Fruit fly (Drosophila melanogaster) whole organism, embryonic: ENCODE results near the gene SMC1.

Experiments
- Adf1 ChIP-seq: fragments of 200-800 bp; sonication (Bioruptor generic); IDR thresholded peaks from 2 replicates; pipeline ENCODE4 v1.3.6; 2022; ENCODE audit warnings: missing biosample characterization, missing genetic modification characterization
- Atf-2 ChIP-seq: fragments of 200-800 bp; sonication (Bioruptor generic); optimal IDR thresholded peaks from 2 replicates; lab custom pipeline; 2016; ENCODE audit warnings: missing biosample characterization, missing genetic modification characterization
- B-H2 ChIP-seq: fragments of 200-800 bp; sonication (Bioruptor generic); optimal IDR thresholded peaks from 2 replicates; lab custom pipeline; 2018; ENCODE audit warnings: missing biosample characterization, mild to moderate bottlenecking, missing genetic modification characterization
- Bdp1 ChIP-seq: fragments of 200-800 bp; sonication (Bioruptor generic); optimal IDR thresholded peaks from 3 replicates; lab custom pipeline; 2016; ENCODE audit warnings: missing biosample characterization, missing genetic modification characterization
- Blimp-1 ChIP-seq: fragments of 200-800 bp; sonication (Bioruptor generic); optimal IDR thresholded peaks from 3 replicates; lab custom pipeline; 2018; ENCODE audit warnings: missing biosample characterization, missing genetic modification characterization, mild to moderate bottlenecking, moderate library complexity, missing genetic modification reagents
- CG1233 ChIP-seq: fragments of 200-800 bp; sonication (Bioruptor generic); optimal IDR thresholded peaks from 4 replicates; lab custom pipeline; 2018; ENCODE audit warnings: missing biosample characterization, mild to moderate bottlenecking, missing genetic modification characterization
- CG13287 ChIP-seq: fragments of 200-800 bp; sonication (Bioruptor generic); IDR thresholded peaks from 2 replicates; pipeline ENCODE4 v1.3.6; 2022; ENCODE audit warnings: missing biosample characterization, missing genetic modification characterization; ENCODE audit not compliant: partially characterized antibody
- CG14667 ChIP-seq: fragments of 200-800 bp; sonication (Bioruptor generic); IDR thresholded peaks from 2 replicates; pipeline ENCODE4 v1.3.6; 2022; ENCODE audit warnings: missing biosample characterization, missing genetic modification characterization
- CG1647 ChIP-seq: fragments of 200-800 bp; sonication (Bioruptor generic); optimal IDR thresholded peaks from 3 replicates; lab custom pipeline; 2016; ENCODE audit warnings: missing biosample characterization, missing genetic modification characterization
- CG17328 ChIP-seq: fragments of 200-800 bp; sonication (Bioruptor generic); IDR thresholded peaks from 2 replicates; pipeline ENCODE4 v1.3.6; 2022; ENCODE audit warnings: missing biosample characterization, missing genetic modification characterization
- CG2712 ChIP-seq: fragments of 200-800 bp; optimal IDR thresholded peaks from 3 replicates; lab custom pipeline; 2019; ENCODE audit warnings: missing biosample characterization, mild to moderate bottlenecking, missing genetic modification characterization, moderate library complexity
- CG42726 ChIP-seq: fragments of 200-800 bp; sonication (Bioruptor generic); IDR thresholded peaks from 2 replicates; pipeline ENCODE4 v1.3.6; 2022; ENCODE audit warnings: missing biosample characterization, missing genetic modification characterization; ENCODE audit not compliant: partially characterized antibody
- CG4617 ChIP-seq: fragments of 200-800 bp; sonication (Bioruptor generic); optimal IDR thresholded peaks from 3 replicates; lab custom pipeline; 2016; ENCODE audit warnings: missing biosample characterization, missing genetic modification characterization, borderline replicate concordance
- CG6689 ChIP-seq: fragments of 200-800 bp; sonication (Bioruptor generic); IDR thresholded peaks from 2 replicates; pipeline ENCODE4 v1.3.6; 2022; ENCODE audit warnings: missing biosample characterization, missing genetic modification characterization
- CG6791 ChIP-seq: fragments of 200-800 bp; sonication (Bioruptor generic); IDR thresholded peaks from 3 replicates; pipeline ENCODE4 v1.3.6; 2022; ENCODE audit warnings: missing biosample characterization, missing genetic modification characterization; ENCODE audit not compliant: partially characterized antibody
- CG8281 ChIP-seq: fragments of 200-800 bp; sonication (Bioruptor generic); optimal IDR thresholded peaks from 2 replicates; lab custom pipeline; 2018; ENCODE audit warnings: missing biosample characterization, mild to moderate bottlenecking, missing genetic modification characterization, moderate library complexity
- CG8765 ChIP-seq: fragments of 200-800 bp; sonication (Bioruptor generic); IDR thresholded peaks from 2 replicates; pipeline ENCODE4 v1.3.6; 2022; ENCODE audit warnings: missing biosample characterization, missing genetic modification characterization
- CG8924 ChIP-seq: fragments of 200-800 bp; optimal IDR thresholded peaks from 3 replicates; lab custom pipeline; 2019; ENCODE audit warnings: missing biosample characterization, mild to moderate bottlenecking, missing genetic modification characterization, moderate library complexity
- CG9437 ChIP-seq: fragments of 200-800 bp; sonication (Bioruptor generic); optimal IDR thresholded peaks from 2 replicates; lab custom pipeline; 2018; ENCODE audit warnings: missing biosample characterization, mild to moderate bottlenecking, missing genetic modification characterization
- CG9609 ChIP-seq: fragments of 200-800 bp; sonication (Bioruptor generic); optimal IDR thresholded peaks from 3 replicates; lab custom pipeline; 2016; ENCODE audit warnings: missing biosample characterization, missing genetic modification characterization
- Dll ChIP-seq: fragments of 200-800 bp; sonication (Bioruptor generic); IDR thresholded peaks from 4 replicates; pipeline ENCODE4 v1.3.6; 2022; ENCODE audit warnings: missing biosample characterization, missing genetic modification characterization; ENCODE audit not compliant: partially characterized antibody
- Drgx ChIP-seq: fragments of 200-800 bp; sonication (Bioruptor generic); IDR thresholded peaks from 2 replicates; pipeline ENCODE4 v1.3.6; 2022; ENCODE audit warnings: missing biosample characterization, missing genetic modification characterization
- E2f2 ChIP-seq: fragments of 200-800 bp; sonication (Bioruptor generic); IDR thresholded peaks from 2 replicates; pipeline ENCODE4 v1.3.6; 2022; ENCODE audit warnings: missing biosample characterization, missing genetic modification characterization
- Fer1 ChIP-seq: fragments of 200-800 bp; sonication (Bioruptor generic); optimal IDR thresholded peaks from 2 replicates; lab custom pipeline; 2017; ENCODE audit warnings: missing biosample characterization, mild to moderate bottlenecking, missing genetic modification characterization
- Gug ChIP-seq: fragments of 200-800 bp; sonication (Bioruptor generic); IDR thresholded peaks from 4 replicates; pipeline ENCODE4 v1.3.6; 2022; ENCODE audit warnings: missing biosample characterization, missing genetic modification characterization
- H15 ChIP-seq: fragments of 200-800 bp; sonication (Bioruptor generic); IDR thresholded peaks from 3 replicates; pipeline ENCODE4 v1.3.6; 2022; ENCODE audit warnings: missing biosample characterization, missing genetic modification characterization
- MBD-R2 ChIP-seq: fragments of 200-800 bp; sonication (Bioruptor generic); IDR thresholded peaks from 2 replicates; pipeline ENCODE4 v1.3.6; 2022; ENCODE audit warnings: missing biosample characterization, missing genetic modification characterization
- PHDP ChIP-seq: fragments of 200-800 bp; sonication (Bioruptor generic); optimal IDR thresholded peaks from 3 replicates; lab custom pipeline; 2018; ENCODE audit warnings: missing biosample characterization, mild to moderate bottlenecking, missing genetic modification characterization, moderate library complexity
- Rfx ChIP-seq: fragments of 200-800 bp; sonication (Bioruptor generic); IDR thresholded peaks from 2 replicates; pipeline ENCODE4 v1.3.6; 2022; ENCODE audit warnings: missing biosample characterization, missing genetic modification characterization
- Rx ChIP-seq: fragments of 200-800 bp; sonication (Bioruptor generic); IDR thresholded peaks from 2 replicates; pipeline ENCODE4 v1.3.6; 2022; ENCODE audit warnings: missing biosample characterization, missing genetic modification characterization
- Sry-δ ChIP-seq: fragments of 200-800 bp; sonication (Bioruptor generic); optimal IDR thresholded peaks from 2 replicates; lab custom pipeline; 2016; ENCODE audit warnings: missing biosample characterization, missing genetic modification characterization
- bigmax ChIP-seq: fragments of 200-800 bp; sonication (Bioruptor generic); optimal IDR thresholded peaks from 2 replicates; lab custom pipeline; 2018; ENCODE audit warnings: missing biosample characterization, mild to moderate bottlenecking, missing genetic modification characterization
- cad ChIP-seq: fragments of >200 bp; optimal IDR thresholded peaks from 2 replicates; lab custom pipeline; 2017; ENCODE audit warnings: missing biosample characterization, missing genetic modification characterization
- fd3F ChIP-seq: fragments of 200-800 bp; sonication (Bioruptor generic); optimal IDR thresholded peaks from 2 replicates; lab custom pipeline; 2018; ENCODE audit warnings: missing biosample characterization, mild to moderate bottlenecking, missing genetic modification characterization, moderate library complexity
- gro ChIP-seq: fragments of 200-800 bp; sonication (Bioruptor generic); optimal IDR thresholded peaks from 2 replicates; lab custom pipeline; 2016; ENCODE audit warnings: missing biosample characterization, missing genetic modification characterization
- hb ChIP-seq: fragments of 200-800 bp; sonication (Bioruptor generic); IDR thresholded peaks from 3 replicates; pipeline ENCODE4 v1.3.6; 2022; ENCODE audit warnings: missing biosample characterization, missing genetic modification characterization; ENCODE audit not compliant: partially characterized antibody
- her ChIP-seq: fragments of 200-800 bp; sonication (Bioruptor generic); optimal IDR thresholded peaks from 2 replicates; lab custom pipeline; 2016; ENCODE audit warnings: missing biosample characterization, missing genetic modification characterization
- hkb ChIP-seq, 2 experiments: fragments of 200-800 bp in 1 of 2; fragments of >200 bp in 1 of 2; sonication (Bioruptor generic) in 1 of 2; IDR thresholded peaks in 1 of 2; optimal IDR thresholded peaks in 1 of 2; 2 replicates each; pipeline versions ENCODE4 v1.3.6 to Lab custom; 2017 to 2022; ENCODE audit warnings: missing biosample characterization in 1 of 2, missing genetic modification characterization in 1 of 2
- jumu ChIP-seq: fragments of 200-800 bp; sonication (Bioruptor generic); optimal IDR thresholded peaks from 3 replicates; lab custom pipeline; 2016; ENCODE audit warnings: missing biosample characterization, missing genetic modification characterization
- lab ChIP-seq: fragments of 200-800 bp; sonication (Bioruptor generic); optimal IDR thresholded peaks from 3 replicates; lab custom pipeline; 2017; ENCODE audit warnings: missing biosample characterization, missing genetic modification characterization, mild to moderate bottlenecking, moderate library complexity, missing genetic modification reagents
- lilli ChIP-seq: fragments of 200-800 bp; sonication (Bioruptor generic); optimal IDR thresholded peaks from 3 replicates; lab custom pipeline; 2016; ENCODE audit warnings: missing biosample characterization, missing genetic modification characterization
- lmd ChIP-seq: fragments of 200-800 bp; sonication (Bioruptor generic); IDR thresholded peaks from 2 replicates; pipeline ENCODE4 v1.3.6; 2022; ENCODE audit warnings: missing biosample characterization, missing genetic modification characterization
- mirr ChIP-seq: fragments of 200-800 bp; sonication (Bioruptor generic); optimal IDR thresholded peaks from 3 replicates; lab custom pipeline; 2018; ENCODE audit warnings: missing biosample characterization, mild to moderate bottlenecking, missing genetic modification characterization
- odd ChIP-seq: fragments of 200-800 bp; sonication (Bioruptor generic); optimal IDR thresholded peaks from 2 replicates; lab custom pipeline; 2017; ENCODE audit warnings: missing biosample characterization, mild to moderate bottlenecking, missing genetic modification characterization
- pros ChIP-seq: fragments of 200-800 bp; sonication (Bioruptor generic); optimal IDR thresholded peaks from 3 replicates; lab custom pipeline; 2019; ENCODE audit warnings: missing biosample characterization, mild to moderate bottlenecking, missing genetic modification characterization, moderate library complexity
- pzg ChIP-seq: fragments of 200-800 bp; sonication (Bioruptor generic); optimal IDR thresholded peaks from 3 replicates; lab custom pipeline; 2018; ENCODE audit warnings: missing biosample characterization, mild to moderate bottlenecking, missing genetic modification characterization, moderate library complexity
- sens ChIP-seq: fragments of 200-800 bp; sonication (Bioruptor generic); peaks from one replicate; lab custom pipeline; 2016; ENCODE audit warnings: missing biosample characterization, missing genetic modification characterization
- toy ChIP-seq: fragments of 200-800 bp; sonication (Bioruptor generic); IDR thresholded peaks from 2 replicates; pipeline ENCODE4 v1.3.6; 2022; ENCODE audit warnings: missing biosample characterization, missing genetic modification characterization
- trem ChIP-seq: fragments of 200-800 bp; optimal IDR thresholded peaks from 3 replicates; lab custom pipeline; 2019; ENCODE audit warnings: missing biosample characterization, mild to moderate bottlenecking, missing genetic modification characterization, moderate library complexity

Gene SMC1

DNA sequence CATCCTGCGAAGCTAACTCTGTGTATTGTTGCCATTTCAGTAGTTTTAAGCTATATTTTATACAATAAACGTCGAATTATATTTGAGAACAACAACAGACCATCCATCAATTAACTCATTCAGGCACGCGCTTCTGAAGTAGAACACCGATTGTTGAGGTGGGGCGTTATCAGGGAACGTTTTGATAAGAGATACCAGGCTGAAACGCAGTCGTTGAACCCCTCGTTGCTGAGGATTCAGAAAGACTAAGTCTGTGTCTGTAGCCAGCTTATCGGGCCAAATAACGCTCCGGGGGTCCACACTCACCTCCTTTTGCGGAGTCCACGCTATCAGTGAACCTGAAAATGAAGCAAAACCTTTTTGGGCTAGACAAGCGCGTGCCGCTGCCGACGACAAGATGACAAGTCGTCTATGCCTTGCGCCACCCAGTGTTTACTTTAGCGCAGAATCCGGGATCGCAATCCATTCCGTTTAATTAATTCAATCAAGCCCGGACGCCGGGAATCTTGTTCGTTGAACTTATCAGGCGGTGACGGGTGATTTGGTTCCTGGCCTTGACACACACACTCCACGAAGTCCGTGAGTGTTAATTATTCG, 4.5 kb upstream of the SMC1 start (continued):
- TF ChIP-seq Gug (GFP tag; lab: Robert Waterston, UW): no peak
- TF ChIP-seq, all 482 proteins: peak for 16

DNA sequence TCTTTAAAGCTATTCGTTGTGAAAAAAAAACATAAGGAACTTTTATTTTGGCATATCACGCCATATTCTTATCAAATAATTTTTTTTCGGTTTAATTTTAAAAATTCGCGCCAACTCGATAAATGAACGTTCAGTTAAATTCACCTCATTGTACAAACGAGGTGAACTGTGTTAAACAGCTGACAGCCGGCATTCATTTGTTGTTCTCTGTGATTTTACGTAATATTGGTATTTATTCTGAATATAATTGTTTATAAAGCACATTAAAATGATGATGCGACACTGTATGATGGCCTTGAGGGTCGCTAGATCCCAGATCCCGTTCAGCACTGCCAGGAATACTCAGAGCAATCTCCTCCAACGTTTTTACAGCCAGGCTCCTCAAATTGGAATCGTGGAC, 3.9 kb upstream of the SMC1 start, which contains the start of gene CG6000:
Gene CG6000 (plus strand): TSS at position 165 of the 400 bp plus-strand sequence.
- TF ChIP-seq CG1233 (GFP tag; lab: Kevin White, UChicago): no peak
- no peak for TF ChIP-seq jumu (GFP tag; lab: Kevin White, UChicago)
- no peak for TF ChIP-seq CG42726 (GFP tag; lab: Robert Waterston, UW)
- no peak for TF ChIP-seq Rx (GFP tag; lab: Robert Waterston, UW)
- TF ChIP-seq B-H2: no peak
- no peak for TF ChIP-seq CG8765 (GFP tag; lab: Robert Waterston, UW)
- TF ChIP-seq CG17328 (GFP tag; lab: Robert Waterston, UW): no peak
- TF ChIP-seq cad (GFP tag; lab: Kevin White, UChicago): no peak
- TF ChIP-seq CG9609 (GFP tag; lab: Kevin White, UChicago): no peak
- no peak for TF ChIP-seq CG6791 (GFP tag; lab: Robert Waterston, UW)
- TF ChIP-seq sens (GFP tag; lab: Kevin White, UChicago): peak; percentile 73
- TF ChIP-seq mirr (GFP tag; lab: Kevin White, UChicago): no peak
- TF ChIP-seq lilli (GFP tag; lab: Kevin White, UChicago): no peak
- no peak for TF ChIP-seq odd
- TF ChIP-seq lab (GFP tag; lab: Kevin White, UChicago): no peak
- no peak for TF ChIP-seq Sry-δ (GFP tag; lab: Kevin White, UChicago)
- no peak for TF ChIP-seq CG8281 (tag; lab: Kevin White, UChicago)
- no peak for TF ChIP-seq pros (GFP tag; lab: Kevin White, UChicago)
- TF ChIP-seq CG13287: peak; percentile 49; the same call in 1 of the 2 replicates
- no peak for TF ChIP-seq Atf-2 (GFP tag; lab: Kevin White, UChicago)
- TF ChIP-seq Fer1 (GFP tag; lab: Kevin White, UChicago): no peak
- no peak for TF ChIP-seq CG14667 (GFP tag; lab: Robert Waterston, UW)
- no peak for TF ChIP-seq Blimp-1 (GFP tag; lab: Kevin White, UChicago)
- no peak for TF ChIP-seq her (GFP tag; lab: Kevin White, UChicago)
- TF ChIP-seq CG4617 (GFP tag; lab: Kevin White, UChicago): no peak
- no peak for TF ChIP-seq lmd
- TF ChIP-seq CG8924 (tag; lab: Kevin White, UChicago): peak; percentile 5
- TF ChIP-seq Drgx: no peak
- no peak for TF ChIP-seq CG2712
- no peak for TF ChIP-seq Adf1 (GFP tag; lab: Robert Waterston, UW)
- TF ChIP-seq CG1647 (GFP tag; lab: Kevin White, UChicago): no peak
- TF ChIP-seq pzg: peak; percentile 33
- no peak for TF ChIP-seq bigmax
- TF ChIP-seq H15 (GFP tag; lab: Robert Waterston, UW): no peak
- no peak for TF ChIP-seq toy (GFP tag; lab: Robert Waterston, UW)
- TF ChIP-seq Rfx (GFP tag; lab: Robert Waterston, UW): no peak
- TF ChIP-seq PHDP (tag; lab: Kevin White, UChicago): no peak
- peak; percentile 55 for TF ChIP-seq MBD-R2 (GFP tag; lab: Robert Waterston, UW)
- TF ChIP-seq trem (tag; lab: Kevin White, UChicago): peak; percentile 31
- peak; percentile 90 for TF ChIP-seq E2f2
- peak; percentile 22 for TF ChIP-seq CG9437 (GFP tag; lab: Kevin White, UChicago)
- TF ChIP-seq hkb (optimal IDR thresholded peaks at IDR 0.05; lab: Kevin White, UChicago): no peak
- no peak for TF ChIP-seq hkb (GFP tag; IDR thresholded peaks at IDR 0.05; lab: Robert Waterston, UW)
- TF ChIP-seq Bdp1 (GFP tag; lab: Kevin White, UChicago): no peak
- TF ChIP-seq fd3F: no peak
- 0 out of 4 replicates have a peak, but pooled peaks have one; percentile 33 for TF ChIP-seq Dll
- no peak for TF ChIP-seq gro (GFP tag; lab: Kevin White, UChicago)
- TF ChIP-seq CG6689: no peak
- no peak for TF ChIP-seq hb (GFP tag; lab: Robert Waterston, UW)
